Worm (Caenorhabditis elegans): Measurements from ENCODE around the gene dpy-20.

The dpy-20 gene

ce11 chrIV:11713289-11713688 is 12.6 kb upstream of the dpy-20 start:
- no peak for TF ChIP-seq mab-5 (tag; optimal IDR thresholded peaks at IDR 0.05)
- no peak for TF ChIP-seq nhr-12 (tag; optimal IDR thresholded peaks at IDR 0.05)
- no peak for TF ChIP-seq elt-3 (tag; optimal IDR thresholded peaks at IDR 0.05)
- peak; percentile 42 for TF ChIP-seq hlh-1 (tag; optimal IDR thresholded peaks at IDR 0.05)
- no peak for TF ChIP-seq ceh-83 (GFP tag; optimal IDR thresholded peaks at IDR 0.05)

- TF ChIP-seq tbx-8 (GFP tag; optimal IDR thresholded peaks at IDR 0.05) = no peak
- peak; percentile 75 for TF ChIP-seq unc-120 (tag; optimal IDR thresholded peaks at IDR 0.05; ENCODE audit: poor library complexity, severe bottlenecking)
- peak; percentile 16 for TF ChIP-seq hlh-1 (tag; optimal IDR thresholded peaks at IDR 0.05)
- TF ChIP-seq snpc-4 (tag; optimal IDR thresholded peaks at IDR 0.05) = no peak
- peak; percentile 92 for TF ChIP-seq unc-62 (GFP tag; optimal IDR thresholded peaks at IDR 0.05)
- TF ChIP-seq ham-2 (GFP tag; optimal IDR thresholded peaks at IDR 0.05) = no peak
- no peak for TF ChIP-seq zip-8 (tag; optimal IDR thresholded peaks at IDR 0.05)
- TF ChIP-seq lin-13 (tag; optimal IDR thresholded peaks at IDR 0.05) = no peak
- TF ChIP-seq nhr-76 (tag; optimal IDR thresholded peaks at IDR 0.05) = no peak
- no peak for TF ChIP-seq mep-1 (tag; optimal IDR thresholded peaks at IDR 0.05)
- TF ChIP-seq pha-4 (tag; optimal IDR thresholded peaks at IDR 0.05) = peak; percentile 31
- no peak for TF ChIP-seq cnd-1 (tag; optimal IDR thresholded peaks at IDR 0.05)
- TF ChIP-seq ceh-39 (tag; optimal IDR thresholded peaks at IDR 0.05) = no peak
- TF ChIP-seq M03D4.4 (tag; optimal IDR thresholded peaks at IDR 0.05) = no peak
Measured at ce11 chrIV:11710331-11710730, 9.7 kb upstream of the dpy-20 start.

ce11 chrIV:11703685-11704296 is 3.1 kb upstream of the dpy-20 start, which contains the start of the genes T22B3.3 and alg-3:
Gene T22B3.3 (minus strand): TSS chrIV:11703785.
Gene alg-3 (plus strand): TSS chrIV:11704246.
- no peak for TF ChIP-seq lin-32 (GFP tag; optimal IDR thresholded peaks at IDR 0.05)
- TF ChIP-seq unc-39 (tag; optimal IDR thresholded peaks at IDR 0.05) = no peak
- no peak for TF ChIP-seq M03D4.4 (tag; optimal IDR thresholded peaks at IDR 0.05)
- no peak for TF ChIP-seq drap-1 (GFP tag; optimal IDR thresholded peaks at IDR 0.05)
- TF ChIP-seq unc-62 (GFP tag; optimal IDR thresholded peaks at IDR 0.05) = no peak
- TF ChIP-seq elt-3 (tag; optimal IDR thresholded peaks at IDR 0.05) = no peak
- no peak for TF ChIP-seq ceh-39 (tag; optimal IDR thresholded peaks at IDR 0.05)
- TF ChIP-seq flh-1 (GFP tag; optimal IDR thresholded peaks at IDR 0.05) = no peak
- no peak for TF ChIP-seq pha-4 (tag; optimal IDR thresholded peaks at IDR 0.05)
- no peak for TF ChIP-seq tbx-8 (GFP tag; optimal IDR thresholded peaks at IDR 0.05)
- TF ChIP-seq nhr-28 (tag; optimal IDR thresholded peaks at IDR 0.05) = no peak
- no peak for TF ChIP-seq snpc-4 (tag; optimal IDR thresholded peaks at IDR 0.05)
- no peak for TF ChIP-seq ham-2 (GFP tag; optimal IDR thresholded peaks at IDR 0.05)
- TF ChIP-seq ztf-11 (tag; optimal IDR thresholded peaks at IDR 0.05) = no peak
- TF ChIP-seq sem-2 (GFP tag; optimal IDR thresholded peaks at IDR 0.05) = no peak
- no peak for TF ChIP-seq mab-5 (tag; optimal IDR thresholded peaks at IDR 0.05)
- no peak for TF ChIP-seq bed-3 (GFP tag; optimal IDR thresholded peaks at IDR 0.05)
- TF ChIP-seq lsy-2 (tag; optimal IDR thresholded peaks at IDR 0.05) = no peak
- TF ChIP-seq nhr-237 (tag; optimal IDR thresholded peaks at IDR 0.05) = no peak

- TF ChIP-seq nhr-12 (tag; optimal IDR thresholded peaks at IDR 0.05) (no peak), nhr-237 (tag; optimal IDR thresholded peaks at IDR 0.05) (no peak), lin-13 (tag; optimal IDR thresholded peaks at IDR 0.05) (no peak), drap-1 (GFP tag; optimal IDR thresholded peaks at IDR 0.05) (no peak), ceh-83 (GFP tag; optimal IDR thresholded peaks at IDR 0.05) (no peak), flh-1 (GFP tag; optimal IDR thresholded peaks at IDR 0.05) (no peak), tbx-8 (GFP tag; optimal IDR thresholded peaks at IDR 0.05) (no peak), unc-39 (tag; optimal IDR thresholded peaks at IDR 0.05) (no peak), mep-1 (tag; optimal IDR thresholded peaks at IDR 0.05) (no peak), M03D4.4 (tag; optimal IDR thresholded peaks at IDR 0.05) (no peak)
Measured at ce11 chrIV:11701878-11702277, 1.2 kb upstream of the dpy-20 start.

ce11 chrIV:11700100-11700499 is 552 bp downstream of the dpy-20 start:
- TF ChIP-seq blmp-1 (tag; optimal IDR thresholded peaks at IDR 0.05) = peak; percentile 83
- TF ChIP-seq ceh-39 (tag; optimal IDR thresholded peaks at IDR 0.05) = no peak
- TF ChIP-seq lin-32 (GFP tag; optimal IDR thresholded peaks at IDR 0.05) = no peak

ce11 chrIV:11697514-11697913 is 3.1 kb downstream of the dpy-20 start:
- TF ChIP-seq ces-1 (GFP tag; optimal IDR thresholded peaks at IDR 0.05) = no peak
- TF ChIP-seq blmp-1 (tag; optimal IDR thresholded peaks at IDR 0.05) = peak; percentile 18
- TF ChIP-seq ham-2 (GFP tag; optimal IDR thresholded peaks at IDR 0.05) = no peak
- no peak for TF ChIP-seq tbx-8 (GFP tag; optimal IDR thresholded peaks at IDR 0.05)
- no peak for TF ChIP-seq lsy-2 (tag; optimal IDR thresholded peaks at IDR 0.05)
